Worm (Caenorhabditis elegans) whole organism, L4 larva: ENCODE results near the gene srx-60.

ENCODE experiments used
- F49E8.2 ChIP-seq: sonication (generic microtip); optimal IDR thresholded peaks from 2 replicates; lab custom pipeline; 2016; ENCODE audit warnings: missing compliant biosample characterization, mild to moderate bottlenecking, missing genetic modification characterization, borderline replicate concordance
- aha-1 ChIP-seq: fragments of 150-350 bp; peaks from one replicate; lab custom pipeline; 2014; ENCODE audit warnings: missing biosample characterization, missing genetic modification characterization
- ama-1 ChIP-seq: fragments of 150-350 bp; optimal IDR thresholded peaks from 2 replicates; lab custom pipeline; 2014; ENCODE audit warnings: inconsistent platforms, mixed read lengths
- attf-4 ChIP-seq: sonication (generic microtip); optimal IDR thresholded peaks from 3 replicates; lab custom pipeline; 2017; ENCODE audit warnings: missing biosample characterization, missing genetic modification characterization
- ceh-20 ChIP-seq: fragments of 200-800 bp; sonication (Bioruptor generic); IDR thresholded peaks from 2 replicates; pipeline ENCODE4 v1.3.6; 2022; ENCODE audit warnings: missing genetic modification reagents, missing genetic modification characterization, missing compliant biosample characterization
- ceh-28 ChIP-seq: fragments of 150-350 bp; optimal IDR thresholded peaks from 2 replicates; lab custom pipeline; 2014; ENCODE audit warnings: missing biosample characterization, missing genetic modification reagents, missing genetic modification characterization
- ceh-32 ChIP-seq: sonication (generic microtip); optimal IDR thresholded peaks from 2 replicates; lab custom pipeline; 2016; ENCODE audit warnings: mild to moderate bottlenecking, missing genetic modification characterization, missing compliant biosample characterization; ENCODE audit not compliant: poor library complexity
- ceh-62 ChIP-seq: sonication (generic microtip); optimal IDR thresholded peaks from 2 replicates; lab custom pipeline; 2017; ENCODE audit warnings: missing biosample characterization, missing genetic modification characterization
- ceh-82 ChIP-seq: sonication (generic microtip); optimal IDR thresholded peaks from 2 replicates; lab custom pipeline; 2017; ENCODE audit warnings: missing biosample characterization, missing genetic modification characterization
- ces-1 ChIP-seq: fragments of 150-350 bp; sonication (generic microtip); optimal IDR thresholded peaks from 4 replicates; lab custom pipeline; 2014; ENCODE audit warnings: missing biosample characterization, missing genetic modification reagents, missing genetic modification characterization
- cey-2 ChIP-seq: sonication (generic microtip); optimal IDR thresholded peaks from 3 replicates; lab custom pipeline; 2017; ENCODE audit warnings: missing genetic modification characterization, mild to moderate bottlenecking, missing compliant biosample characterization, antibody characterized with exemption, borderline replicate concordance; ENCODE audit not compliant: insufficient read depth
- daf-16 ChIP-seq, 3 experiments: sonication (generic microtip); optimal IDR thresholded peaks; 2 replicates each; lab custom pipeline; 2016 to 2017; ENCODE audit warnings: missing genetic modification characterization in 3 of 3, missing genetic modification reagents in 3 of 3, mild to moderate bottlenecking in 2 of 3, missing compliant biosample characterization in 2 of 3, missing biosample characterization in 1 of 3, moderate library complexity in 1 of 3
- daf-8 ChIP-seq: fragments of 200-800 bp; sonication (Bioruptor generic); IDR thresholded peaks from 2 replicates; pipeline ENCODE4 v1.3.6; 2022; ENCODE audit warnings: missing genetic modification characterization, missing compliant biosample characterization
- dmd-6 ChIP-seq: fragments of 200-800 bp; sonication (Bioruptor generic); IDR thresholded peaks from 2 replicates; pipeline ENCODE4 v1.3.6; 2022; ENCODE audit warnings: missing genetic modification reagents, missing genetic modification characterization, missing compliant biosample characterization
- dve-1 ChIP-seq: sonication (generic microtip); optimal IDR thresholded peaks from 2 replicates; lab custom pipeline; 2017; ENCODE audit warnings: antibody characterized with exemption, mild to moderate bottlenecking, missing genetic modification characterization, missing compliant biosample characterization; ENCODE audit not compliant: insufficient read depth
- egl-27 ChIP-seq: sonication (generic microtip); optimal IDR thresholded peaks from 3 replicates; lab custom pipeline; 2017; ENCODE audit warnings: missing biosample characterization, missing genetic modification reagents, missing genetic modification characterization
- egl-43 ChIP-seq: fragments of 200-800 bp; sonication (Bioruptor generic); IDR thresholded peaks from 2 replicates; pipeline ENCODE4 v1.3.6; 2022; ENCODE audit warnings: missing genetic modification reagents, missing genetic modification characterization, missing compliant biosample characterization
- hlh-11 ChIP-seq: fragments of 200-800 bp; sonication (Bioruptor generic); optimal IDR thresholded peaks from 2 replicates; lab custom pipeline; 2018; ENCODE audit warnings: mild to moderate bottlenecking, missing genetic modification characterization, missing compliant biosample characterization
- lin-1 ChIP-seq: fragments of 200-800 bp; sonication (Bioruptor generic); IDR thresholded peaks from 2 replicates; pipeline ENCODE4 v1.3.6; 2022; ENCODE audit warnings: missing genetic modification reagents, missing genetic modification characterization, missing compliant biosample characterization
- lin-13 ChIP-seq: fragments of 150-350 bp; optimal IDR thresholded peaks from 2 replicates; lab custom pipeline; 2014; ENCODE audit warnings: missing biosample characterization, missing genetic modification reagents, missing genetic modification characterization
- lin-15B ChIP-seq: fragments of 150-350 bp; sonication (generic microtip); optimal IDR thresholded peaks from 3 replicates; lab custom pipeline; 2014; ENCODE audit warnings: missing biosample characterization, missing genetic modification characterization
- madf-9 ChIP-seq: fragments of 200-800 bp; sonication (Bioruptor generic); conservative IDR thresholded peaks from 2 replicates; pipeline ENCODE4 v1.3.6; 2022; ENCODE audit warnings: missing genetic modification reagents, missing genetic modification characterization, missing compliant biosample characterization
- mdl-1 ChIP-seq, 2 experiments: fragments of 150-350 bp in 1 of 2; sonication (generic microtip) in 1 of 2; optimal IDR thresholded peaks; 2 replicates each; lab custom pipeline; 2014 to 2017; ENCODE audit warnings: missing biosample characterization in 2 of 2, missing genetic modification characterization in 2 of 2
- mxl-2 ChIP-seq: fragments of 200-800 bp; sonication (Bioruptor generic); conservative IDR thresholded peaks from 2 replicates; pipeline ENCODE4 v1.3.6; 2022; ENCODE audit warnings: missing genetic modification reagents, missing genetic modification characterization, missing compliant biosample characterization
- nhr-102 ChIP-seq: sonication (generic microtip); optimal IDR thresholded peaks from 2 replicates; lab custom pipeline; 2016; ENCODE audit warnings: mild to moderate bottlenecking, missing genetic modification characterization, moderate library complexity, missing compliant biosample characterization
- nhr-11 ChIP-seq: fragments of 150-350 bp; optimal IDR thresholded peaks from 2 replicates; lab custom pipeline; 2014; ENCODE audit warnings: missing biosample characterization, missing genetic modification characterization
- nhr-111 ChIP-seq: fragments of 200-800 bp; sonication (Bioruptor generic); optimal IDR thresholded peaks from 2 replicates; lab custom pipeline; 2018; ENCODE audit warnings: mild to moderate bottlenecking, missing genetic modification characterization, missing compliant biosample characterization
- nhr-28 ChIP-seq: fragments of 150-350 bp; optimal IDR thresholded peaks from 2 replicates; lab custom pipeline; 2014; ENCODE audit warnings: missing biosample characterization, missing genetic modification characterization
- nhr-42 ChIP-seq: fragments of 200-800 bp; sonication (Bioruptor generic); IDR thresholded peaks from 2 replicates; pipeline ENCODE4 v1.3.6; 2022; ENCODE audit warnings: missing genetic modification characterization, missing compliant biosample characterization
- pha-4 ChIP-seq, 2 experiments: fragments of 150-350 bp in 1 of 2; fragments of 200-800 bp in 1 of 2; sonication (Bioruptor generic) in 1 of 2; IDR thresholded peaks in 1 of 2; optimal IDR thresholded peaks in 1 of 2; 2 replicates each; pipeline versions ENCODE4 v1.3.6 to Lab custom; 2014 to 2022; ENCODE audit warnings: missing genetic modification characterization in 2 of 2, missing genetic modification reagents in 2 of 2, missing biosample characterization in 1 of 2, missing compliant biosample characterization in 1 of 2
- pqm-1 ChIP-seq: sonication (generic microtip); optimal IDR thresholded peaks from 2 replicates; lab custom pipeline; 2017; ENCODE audit warnings: missing biosample characterization, missing genetic modification characterization
- rbr-2 ChIP-seq: sonication (generic microtip); optimal IDR thresholded peaks from 2 replicates; lab custom pipeline; 2016; ENCODE audit warnings: missing genotype, missing genetic modification characterization, missing compliant biosample characterization
- snpc-1.2 ChIP-seq: fragments of 200-800 bp; sonication (Bioruptor generic); IDR thresholded peaks from 2 replicates; pipeline ENCODE4 v1.3.6; 2022; ENCODE audit warnings: missing genetic modification reagents, missing genetic modification characterization, missing compliant biosample characterization
- spr-3 ChIP-seq: fragments of 200-800 bp; sonication (Bioruptor generic); optimal IDR thresholded peaks from 2 replicates; lab custom pipeline; 2018; ENCODE audit warnings: mild to moderate bottlenecking, missing genetic modification characterization, missing compliant biosample characterization
- tag-97 ChIP-seq: fragments of 200-800 bp; sonication (Bioruptor generic); IDR thresholded peaks from 2 replicates; pipeline ENCODE4 v1.3.6; 2022; ENCODE audit warnings: missing genetic modification characterization, missing compliant biosample characterization
- unc-39 ChIP-seq: sonication (generic microtip); optimal IDR thresholded peaks from 2 replicates; lab custom pipeline; 2017; ENCODE audit warnings: missing biosample characterization, missing genetic modification characterization
- unc-62 ChIP-seq, 3 experiments: fragments of 150-350 bp in 1 of 3; sonication (generic microtip); optimal IDR thresholded peaks in 2 of 3; peaks in 1 of 3; 1 replicate in 1 of 3; 2 replicates in 2 of 3; lab custom pipeline; 2014 to 2017; ENCODE audit warnings: missing biosample characterization in 3 of 3, missing genetic modification characterization in 3 of 3, missing genetic modification reagents in 3 of 3, missing genotype in 1 of 3
- vab-7 ChIP-seq: fragments of 200-800 bp; sonication (Bioruptor generic); IDR thresholded peaks from 2 replicates; pipeline ENCODE4 v1.3.6; 2022; ENCODE audit warnings: missing genetic modification reagents, missing genetic modification characterization, missing compliant biosample characterization
- zip-2 ChIP-seq: fragments of 150-350 bp; optimal IDR thresholded peaks from 2 replicates; lab custom pipeline; 2014; ENCODE audit warnings: missing biosample characterization, missing genetic modification characterization
- ztf-7 ChIP-seq: fragments of 150-350 bp; optimal IDR thresholded peaks from 2 replicates; lab custom pipeline; 2014; ENCODE audit warnings: missing biosample characterization, missing genetic modification characterization

The srx-60 gene

ce11 chrV:7402355-7402754 lies 1.7 kb downstream of the srx-60 start, which contains the start of gene srj-13:
Gene srj-13, plus strand, starts transcription at chrV:7402655.
- no peak for TF ChIP-seq mdl-1 (tag; optimal IDR thresholded peaks at IDR 0.05; lab: Kevin White, UChicago)
- peak; percentile 32 for TF ChIP-seq aha-1 (tag; lab: Kevin White, UChicago)

- TF ChIP-seq unc-39 (tag; lab: Kevin White, UChicago) = no peak
- TF ChIP-seq unc-62 (GFP tag; optimal IDR thresholded peaks at IDR 0.05 in 1 of 2; lab: Kevin White, UChicago) = peak in 1 of 2 experiments; percentile 92
- TF ChIP-seq unc-62 (tag; optimal IDR thresholded peaks at IDR 0.05; lab: Kevin White, UChicago) = no peak
- TF ChIP-seq, all 104 proteins: peak for 1
Observed at ce11 chrV:7403501-7403900, 2.8 kb downstream of the srx-60 start.

ce11 chrV:7408520-7408919 lies 7.8 kb downstream of the srx-60 start, which contains the start of gene srt-6:
Gene srt-6, minus strand, starts transcription at chrV:7408814.
- TF ChIP-seq daf-8 (GFP tag; lab: Robert Waterston, UW) (no peak), mxl-2 (GFP tag; lab: Robert Waterston, UW) (no peak), F49E8.2 (no peak), lin-13 (GFP tag; lab: Kevin White, UChicago) (no peak), ceh-32 (tag; lab: Kevin White, UChicago) (no peak), pha-4 (GFP tag; IDR thresholded peaks at IDR 0.05; lab: Robert Waterston, UW) (no peak), pha-4 (tag; optimal IDR thresholded peaks at IDR 0.05; lab: Kevin White, UChicago) (no peak), snpc-1.2 (GFP tag; lab: Robert Waterston, UW) (no peak), ceh-20 (GFP tag; lab: Robert Waterston, UW) (no peak), mdl-1 (tag; optimal IDR thresholded peaks at IDR 0.05; lab: Kevin White, UChicago) (no peak), madf-9 (GFP tag; lab: Robert Waterston, UW) (no peak), ceh-62 (tag; lab: Kevin White, UChicago) (no peak), cey-2 (tag; lab: Kevin White, UChicago) (no peak)

- TF ChIP-seq nhr-111 (GFP tag; lab: Kevin White, UChicago) = no peak
- TF ChIP-seq ztf-7 = no peak
- TF ChIP-seq egl-43 (GFP tag; lab: Robert Waterston, UW) = no peak
- TF ChIP-seq dve-1 (tag; lab: Kevin White, UChicago) = no peak
- no peak for TF ChIP-seq spr-3 (GFP tag; lab: Kevin White, UChicago)
- TF ChIP-seq nhr-42 = no peak
- no peak for TF ChIP-seq ceh-28
- TF ChIP-seq egl-27 = no peak
- TF ChIP-seq lin-1 = no peak
- no peak for TF ChIP-seq nhr-11
- TF ChIP-seq hlh-11 = no peak
Observed at ce11 chrV:7409599-7409998, 8.9 kb downstream of the srx-60 start, which contains the start of gene R13D7.2. Gene R13D7.2, plus strand, starts transcription at chrV:7409899.

ce11 chrV:7411695-7412094 lies 11.0 kb downstream of the srx-60 start, which contains the start of gene str-41:
Gene str-41, plus strand, starts transcription at chrV:7411995.
- TF ChIP-seq tag-97 (no peak), ama-1 (lab: Kevin White, UChicago) (no peak), nhr-28 (no peak), daf-16 (GFP tag; optimal IDR thresholded peaks at IDR 0.05; lab: Kevin White, UChicago) (no peak), daf-16 (tag; optimal IDR thresholded peaks at IDR 0.05; lab: Kevin White, UChicago) (no peak), dve-1 (tag; lab: Kevin White, UChicago) (no peak), dmd-6 (GFP tag; lab: Robert Waterston, UW) (no peak), madf-9 (GFP tag; lab: Robert Waterston, UW) (no peak), lin-15B (tag; lab: Kevin White, UChicago) (no peak), hlh-11 (no peak), unc-39 (tag; lab: Kevin White, UChicago) (no peak), snpc-1.2 (GFP tag; lab: Robert Waterston, UW) (no peak), pqm-1 (tag; lab: Kevin White, UChicago) (no peak), ces-1 (no peak), vab-7 (GFP tag; lab: Robert Waterston, UW) (no peak), attf-4 (tag; lab: Kevin White, UChicago) (no peak), ztf-7 (no peak), nhr-102 (no peak), zip-2 (tag; lab: Kevin White, UChicago) (no peak), rbr-2 (no peak), ceh-82 (tag; lab: Kevin White, UChicago) (no peak)
- TF ChIP-seq, all 104 proteins: peak for 0
